Worm (Caenorhabditis elegans) whole organism, L3 larva: ENCODE measurements around the gene sod-5.

ENCODE experiments used
- ceh-28 ChIP-seq: fragments of 150-350 bp; optimal IDR thresholded peaks from 2 replicates; lab custom pipeline; 2014; ENCODE audit warnings: missing biosample characterization, missing genetic modification reagents, missing genetic modification characterization
- egl-27 ChIP-seq: sonication (generic microtip); optimal IDR thresholded peaks from 4 replicates; lab custom pipeline; 2017; ENCODE audit warnings: missing biosample characterization, missing genetic modification reagents, missing genetic modification characterization
- eor-1 ChIP-seq, 2 experiments: fragments of 150-350 bp; optimal IDR thresholded peaks; 2 replicates each; lab custom pipeline; 2014 to 2018; ENCODE audit warnings: missing biosample characterization in 2 of 2, missing genetic modification characterization in 2 of 2
- jun-1 ChIP-seq: fragments of 150-350 bp; optimal IDR thresholded peaks from 2 replicates; lab custom pipeline; 2014; ENCODE audit warnings: missing biosample characterization, missing genetic modification reagents, missing genetic modification characterization
- lin-15B ChIP-seq: fragments of 150-350 bp; optimal IDR thresholded peaks from 2 replicates; lab custom pipeline; 2014; ENCODE audit warnings: missing biosample characterization, missing genetic modification characterization
- mdl-1 ChIP-seq: fragments of 150-350 bp; optimal IDR thresholded peaks from 2 replicates; lab custom pipeline; 2014; ENCODE audit warnings: missing biosample characterization, missing genetic modification characterization
- nhr-237 ChIP-seq: fragments of 150-350 bp; optimal IDR thresholded peaks from 2 replicates; lab custom pipeline; 2014; ENCODE audit warnings: missing biosample characterization, missing genetic modification characterization
- nhr-28 ChIP-seq: fragments of 150-350 bp; optimal IDR thresholded peaks from 2 replicates; lab custom pipeline; 2014; ENCODE audit warnings: missing biosample characterization, missing genetic modification characterization
- nhr-76 ChIP-seq: fragments of 150-350 bp; sonication (generic microtip); optimal IDR thresholded peaks from 5 replicates; lab custom pipeline; 2014; ENCODE audit warnings: missing biosample characterization, missing genetic modification characterization
- pha-4 ChIP-seq: fragments of 150-350 bp; optimal IDR thresholded peaks from 2 replicates; lab custom pipeline; 2014; ENCODE audit warnings: missing biosample characterization, missing genetic modification reagents, missing genetic modification characterization
- tbx-2 ChIP-seq: sonication (generic microtip); optimal IDR thresholded peaks from 2 replicates; lab custom pipeline; 2016; ENCODE audit warnings: mild to moderate bottlenecking, missing genetic modification characterization, missing compliant biosample characterization
- unc-39 ChIP-seq: sonication (generic microtip); optimal IDR thresholded peaks from 4 replicates; lab custom pipeline; 2017; ENCODE audit warnings: missing biosample characterization, missing genetic modification characterization
- zag-1 ChIP-seq: fragments of 150-350 bp; optimal IDR thresholded peaks from 2 replicates; lab custom pipeline; 2014; ENCODE audit warnings: missing biosample characterization, missing genetic modification characterization
- ztf-11 ChIP-seq: fragments of 150-350 bp; optimal IDR thresholded peaks from 2 replicates; lab custom pipeline; 2014; ENCODE audit warnings: missing biosample characterization, missing genetic modification characterization

- TF ChIP-seq nhr-28 (no peak), lin-15B (tag; lab: Kevin White, UChicago) (no peak), zag-1 (tag; lab: Kevin White, UChicago) (no peak), egl-27 (tag; lab: Kevin White, UChicago) (no peak), nhr-237 (no peak), ceh-28 (tag; lab: Kevin White, UChicago) (no peak), ztf-11 (tag; lab: Kevin White, UChicago) (no peak), mdl-1 (no peak), unc-39 (tag; lab: Kevin White, UChicago) (no peak), eor-1 (tag; optimal IDR thresholded peaks at IDR 0.05; lab: Kevin White, UChicago) (no peak), jun-1 (tag; lab: Kevin White, UChicago) (no peak), tbx-2 (tag; lab: Kevin White, UChicago) (no peak), nhr-76 (tag; lab: Kevin White, UChicago) (no peak), pha-4 (tag; lab: Kevin White, UChicago) (no peak)
These were observed 42.9 kb downstream of the sod-5 start for ce11 chrII:4460297-4460696.
